Worm (Caenorhabditis elegans) whole organism, L1 larva: ENCODE measurements around the gene ncl-1.

ENCODE experiments used
- C16A3.4 ChIP-seq: fragments of 150-350 bp; optimal IDR thresholded peaks from 2 replicates; lab custom pipeline; 2014; ENCODE audit warnings: missing biosample characterization, missing genetic modification characterization
- F16B12.6 ChIP-seq: fragments of 150-350 bp; optimal IDR thresholded peaks from 2 replicates; lab custom pipeline; 2014; ENCODE audit warnings: missing biosample characterization, missing genetic modification characterization
- alr-1 ChIP-seq: fragments of 200-800 bp; sonication (Bioruptor generic); optimal IDR thresholded peaks from 2 replicates; lab custom pipeline; 2018; ENCODE audit warnings: borderline replicate concordance, mild to moderate bottlenecking, missing genetic modification characterization, missing compliant biosample characterization
- aly-2 ChIP-seq: fragments of 150-350 bp; optimal IDR thresholded peaks from 2 replicates; lab custom pipeline; 2014; ENCODE audit warnings: missing biosample characterization, missing genetic modification characterization
- blmp-1 ChIP-seq: fragments of 150-350 bp; optimal IDR thresholded peaks from 2 replicates; lab custom pipeline; 2014; ENCODE audit warnings: missing biosample characterization, missing genetic modification characterization
- ceh-63 ChIP-seq: fragments of 200-800 bp; sonication (Bioruptor generic); optimal IDR thresholded peaks from 2 replicates; lab custom pipeline; 2018; ENCODE audit warnings: mild to moderate bottlenecking, missing genetic modification characterization, missing compliant biosample characterization
- ceh-8 ChIP-seq: fragments of 200-800 bp; sonication (Bioruptor generic); optimal IDR thresholded peaks from 2 replicates; lab custom pipeline; 2018; ENCODE audit warnings: mild to moderate bottlenecking, missing genetic modification characterization, moderate library complexity, missing compliant biosample characterization
- ceh-82 ChIP-seq, 3 experiments: fragments of 150-350 bp in 1 of 3; sonication (generic microtip) in 2 of 3; optimal IDR thresholded peaks; 2 replicates each; lab custom pipeline; 2014 to 2017; ENCODE audit warnings: missing biosample characterization in 3 of 3, missing genetic modification characterization in 3 of 3
- ces-1 ChIP-seq: fragments of 150-350 bp; optimal IDR thresholded peaks from 2 replicates; lab custom pipeline; 2014; ENCODE audit warnings: missing biosample characterization, missing genetic modification reagents, missing genetic modification characterization
- dpl-1 ChIP-seq, 3 experiments: fragments of 150-350 bp in 2 of 3; sonication (generic microtip) in 1 of 3; optimal IDR thresholded peaks; 2 replicates each; lab custom pipeline; 2014 to 2017; ENCODE audit warnings: missing biosample characterization in 3 of 3, missing genetic modification characterization in 3 of 3, missing genetic modification reagents in 3 of 3
- dsc-1 ChIP-seq: sonication (generic microtip); optimal IDR thresholded peaks from 2 replicates; lab custom pipeline; 2016; ENCODE audit warnings: mild to moderate bottlenecking, missing genetic modification characterization, missing compliant biosample characterization
- efl-1 ChIP-seq, 4 experiments: fragments of 150-350 bp; optimal IDR thresholded peaks in 3 of 4; peaks in 1 of 4; 1 replicate in 1 of 4; 2 replicates in 3 of 4; lab custom pipeline; 2014; ENCODE audit warnings: missing biosample characterization in 2 of 4, missing genetic modification characterization in 2 of 4, missing genetic modification reagents in 2 of 4
- elt-3 ChIP-seq, 6 experiments: fragments of 150-350 bp in 1 of 6; sonication (generic microtip); optimal IDR thresholded peaks; 2 replicates each; lab custom pipeline; 2017 to 2018; ENCODE audit warnings: missing biosample characterization in 6 of 6, missing genetic modification characterization in 6 of 6, inconsistent platforms in 1 of 6
- fkh-4 ChIP-seq: sonication (generic microtip); optimal IDR thresholded peaks from 2 replicates; lab custom pipeline; 2016; ENCODE audit warnings: missing compliant biosample characterization, missing genetic modification characterization, borderline replicate concordance
- fkh-8 ChIP-seq: sonication (generic microtip); optimal IDR thresholded peaks from 2 replicates; lab custom pipeline; 2016; ENCODE audit warnings: mild to moderate bottlenecking, missing genetic modification characterization, missing compliant biosample characterization
- fos-1 ChIP-seq: fragments of 150-350 bp; optimal IDR thresholded peaks from 2 replicates; lab custom pipeline; 2014; ENCODE audit warnings: missing biosample characterization, missing genetic modification characterization
- hlh-4 ChIP-seq: sonication (generic microtip); optimal IDR thresholded peaks from 2 replicates; lab custom pipeline; 2016; ENCODE audit warnings: mild to moderate bottlenecking, missing genetic modification characterization, missing compliant biosample characterization
- hpl-2 ChIP-seq: fragments of 150-350 bp; optimal IDR thresholded peaks from 2 replicates; lab custom pipeline; 2014; ENCODE audit warnings: missing biosample characterization, missing genetic modification reagents, missing genetic modification characterization
- irx-1 ChIP-seq: sonication (generic microtip); optimal IDR thresholded peaks from 2 replicates; lab custom pipeline; 2016; ENCODE audit warnings: missing genetic modification characterization, missing compliant biosample characterization
- isw-1 ChIP-seq: fragments of 200-800 bp; sonication (Bioruptor generic); IDR thresholded peaks from 2 replicates; pipeline ENCODE4 v1.3.6; 2022; ENCODE audit warnings: missing genetic modification characterization, missing compliant biosample characterization
- lin-13 ChIP-seq: fragments of 150-350 bp; optimal IDR thresholded peaks from 2 replicates; lab custom pipeline; 2014; ENCODE audit warnings: missing biosample characterization, missing genetic modification reagents, missing genetic modification characterization
- lin-14 ChIP-seq: fragments of 200-800 bp; sonication (Bioruptor generic); optimal IDR thresholded peaks from 2 replicates; lab custom pipeline; 2018; ENCODE audit warnings: mild to moderate bottlenecking, missing genetic modification characterization, moderate library complexity, missing compliant biosample characterization
- lin-15B ChIP-seq: fragments of 150-350 bp; sonication (generic microtip); optimal IDR thresholded peaks from 3 replicates; lab custom pipeline; 2014; ENCODE audit warnings: missing biosample characterization, missing genetic modification characterization
- lin-35 ChIP-seq, 2 experiments: fragments of 150-350 bp; optimal IDR thresholded peaks; 2 replicates each; lab custom pipeline; 2014; ENCODE audit warnings: missing biosample characterization in 2 of 2, missing genetic modification characterization in 2 of 2, missing genetic modification reagents in 2 of 2
- lsy-2 ChIP-seq, 2 experiments: fragments of 150-350 bp; optimal IDR thresholded peaks; 2 replicates each; lab custom pipeline; 2014; ENCODE audit warnings: missing biosample characterization in 2 of 2, missing genetic modification characterization in 2 of 2
- mab-9 ChIP-seq: fragments of 200-800 bp; sonication (Bioruptor generic); IDR thresholded peaks from 2 replicates; pipeline ENCODE4 v1.3.6; 2022; ENCODE audit warnings: missing genetic modification reagents, missing genetic modification characterization, missing compliant biosample characterization
- mdl-1 ChIP-seq, 2 experiments: fragments of 150-350 bp; optimal IDR thresholded peaks; 2 replicates each; lab custom pipeline; 2014 to 2017; ENCODE audit warnings: missing biosample characterization in 2 of 2, missing genetic modification characterization in 2 of 2, inconsistent platforms in 1 of 2
- mep-1 ChIP-seq: fragments of 150-350 bp; optimal IDR thresholded peaks from 2 replicates; lab custom pipeline; 2014; ENCODE audit warnings: missing biosample characterization, missing genetic modification characterization
- nhr-19 ChIP-seq: fragments of 200-800 bp; sonication (Bioruptor generic); conservative IDR thresholded peaks from 2 replicates; pipeline ENCODE4 v1.3.6; 2022; ENCODE audit warnings: missing genetic modification characterization, missing compliant biosample characterization
- nhr-20 ChIP-seq: sonication (generic microtip); optimal IDR thresholded peaks from 2 replicates; lab custom pipeline; 2016; ENCODE audit warnings: mild to moderate bottlenecking, missing genetic modification characterization, missing compliant biosample characterization
- nhr-47 ChIP-seq: sonication (generic microtip); optimal IDR thresholded peaks from 2 replicates; lab custom pipeline; 2016; ENCODE audit warnings: mild to moderate bottlenecking, missing genetic modification characterization, moderate library complexity, missing compliant biosample characterization
- nhr-71 ChIP-seq: sonication (generic microtip); optimal IDR thresholded peaks from 2 replicates; lab custom pipeline; 2016; ENCODE audit warnings: mild to moderate bottlenecking, missing genetic modification characterization, moderate library complexity, missing compliant biosample characterization
- nhr-77 ChIP-seq: fragments of 150-350 bp; optimal IDR thresholded peaks from 2 replicates; lab custom pipeline; 2014; ENCODE audit warnings: missing biosample characterization, missing genetic modification characterization
- nhr-84 ChIP-seq: sonication (generic microtip); optimal IDR thresholded peaks from 2 replicates; lab custom pipeline; 2017; ENCODE audit warnings: missing biosample characterization, missing genetic modification characterization
- nhr-90 ChIP-seq: sonication (generic microtip); optimal IDR thresholded peaks from 2 replicates; lab custom pipeline; 2016; ENCODE audit warnings: mild to moderate bottlenecking, missing genetic modification characterization, missing compliant biosample characterization; ENCODE audit not compliant: poor library complexity
- pag-3 ChIP-seq: sonication (generic microtip); optimal IDR thresholded peaks from 2 replicates; lab custom pipeline; 2017; ENCODE audit warnings: missing genetic modification characterization, mild to moderate bottlenecking, missing compliant biosample characterization, antibody characterized with exemption, borderline replicate concordance; ENCODE audit not compliant: insufficient read depth
- pax-3 ChIP-seq: fragments of 200-800 bp; sonication (Bioruptor generic); optimal IDR thresholded peaks from 2 replicates; lab custom pipeline; 2018; ENCODE audit warnings: mild to moderate bottlenecking, missing genetic modification characterization, moderate library complexity, missing compliant biosample characterization
- rnt-1 ChIP-seq: sonication (generic microtip); optimal IDR thresholded peaks from 2 replicates; lab custom pipeline; 2016; ENCODE audit warnings: mild to moderate bottlenecking, missing genetic modification characterization, moderate library complexity, missing compliant biosample characterization
- snu-23 ChIP-seq: sonication (generic microtip); optimal IDR thresholded peaks from 2 replicates; lab custom pipeline; 2016; ENCODE audit warnings: missing genetic modification characterization, missing compliant biosample characterization
- sptf-1 ChIP-seq: fragments of 150-350 bp; optimal IDR thresholded peaks from 2 replicates; lab custom pipeline; 2014; ENCODE audit warnings: missing biosample characterization, missing genetic modification characterization
- swsn-7 ChIP-seq: sonication (generic microtip); optimal IDR thresholded peaks from 2 replicates; lab custom pipeline; 2016; ENCODE audit warnings: missing genetic modification characterization, missing compliant biosample characterization
- tbx-2 ChIP-seq: sonication (generic microtip); optimal IDR thresholded peaks from 2 replicates; lab custom pipeline; 2016; ENCODE audit warnings: missing genetic modification characterization, missing compliant biosample characterization
- unc-98 ChIP-seq: fragments of 200-800 bp; sonication (Bioruptor generic); IDR thresholded peaks from 2 replicates; pipeline ENCODE4 v1.3.6; 2022; ENCODE audit warnings: missing genetic modification characterization, missing compliant biosample characterization
- vab-15 ChIP-seq: sonication (generic microtip); optimal IDR thresholded peaks from 2 replicates; lab custom pipeline; 2017; ENCODE audit warnings: missing genotype, mild to moderate bottlenecking, missing genetic modification characterization, missing compliant biosample characterization
- xbp-1 ChIP-seq: sonication (generic microtip); optimal IDR thresholded peaks from 2 replicates; lab custom pipeline; 2016; ENCODE audit warnings: missing genetic modification characterization, missing compliant biosample characterization
- zag-1 ChIP-seq: fragments of 150-350 bp; optimal IDR thresholded peaks from 2 replicates; lab custom pipeline; 2014; ENCODE audit warnings: missing biosample characterization, missing genetic modification characterization
- zip-4 ChIP-seq: fragments of 200-800 bp; sonication (Bioruptor generic); optimal IDR thresholded peaks from 2 replicates; lab custom pipeline; 2018; ENCODE audit warnings: mild to moderate bottlenecking, missing genetic modification characterization, moderate library complexity, missing compliant biosample characterization
- ztf-4 ChIP-seq: fragments of 150-350 bp; optimal IDR thresholded peaks from 2 replicates; lab custom pipeline; 2014; ENCODE audit warnings: missing biosample characterization, missing genetic modification characterization

ncl-1 gene

DNA sequence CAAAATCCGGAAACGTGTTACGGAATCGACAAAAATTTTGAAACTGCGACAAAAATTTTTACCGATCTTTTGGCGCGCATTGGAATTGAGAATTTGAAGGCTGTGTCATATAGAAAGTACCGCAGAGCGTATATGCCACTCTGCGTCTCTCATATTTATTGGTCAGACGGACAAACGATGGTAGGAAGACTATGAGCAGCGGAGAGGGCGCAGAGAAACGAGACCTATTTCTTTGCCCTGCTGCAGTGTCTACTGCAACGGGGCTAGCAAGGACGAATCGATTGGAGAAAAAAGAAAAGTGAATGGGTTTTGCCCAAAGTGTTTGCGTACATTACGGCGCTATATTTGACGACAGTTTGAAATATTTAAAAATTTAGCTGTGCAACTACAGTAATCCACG, 9.5 kb upstream of the ncl-1 start (continued):
- TF ChIP-seq unc-98 (GFP tag; lab: Robert Waterston, UW): no peak
- TF ChIP-seq sptf-1 (tag; lab: Kevin White, UChicago): no peak
- TF ChIP-seq nhr-84 (tag; lab: Kevin White, UChicago): no peak
- no peak for TF ChIP-seq ces-1
- no peak for TF ChIP-seq pag-3 (tag; lab: Kevin White, UChicago)
- TF ChIP-seq nhr-71 (tag; lab: Kevin White, UChicago): peak; percentile 89
- no peak for TF ChIP-seq alr-1 (tag; lab: Kevin White, UChicago)
- peak; percentile 66 to 75 (median 70) for TF ChIP-seq ceh-82 (tag; optimal IDR thresholded peaks at IDR 0.05; lab: Kevin White, UChicago)
- peak; percentile 51; the same call in 1 of the 2 replicates for TF ChIP-seq mab-9 (GFP tag; lab: Robert Waterston, UW)
- no peak for TF ChIP-seq zag-1 (tag; lab: Kevin White, UChicago)
- TF ChIP-seq pax-3 (tag; lab: Kevin White, UChicago): peak; percentile 77
- peak; percentile 65 for TF ChIP-seq nhr-77 (tag; lab: Kevin White, UChicago)
- TF ChIP-seq C16A3.4 (tag; lab: Kevin White, UChicago): peak; percentile 77
- peak; percentile 67 for TF ChIP-seq nhr-19
- TF ChIP-seq fkh-4 (tag; lab: Kevin White, UChicago): no peak
- no peak for TF ChIP-seq ceh-8
- peak; percentile 54 for TF ChIP-seq aly-2 (tag; lab: Kevin White, UChicago)
- TF ChIP-seq fos-1: peak; percentile 67
- peak; percentile 6 for TF ChIP-seq irx-1 (tag; lab: Kevin White, UChicago)
- TF ChIP-seq lin-14 (GFP tag; lab: Kevin White, UChicago): peak; percentile 89
- peak; percentile 42 for TF ChIP-seq nhr-90 (tag; lab: Kevin White, UChicago)
- TF ChIP-seq xbp-1 (tag; lab: Kevin White, UChicago): peak; percentile 71
- TF ChIP-seq lin-15B (tag; lab: Kevin White, UChicago): peak; percentile 75
- TF ChIP-seq zip-4: no peak
- peak; percentile 67 for TF ChIP-seq tbx-2 (tag; lab: Kevin White, UChicago)
- TF ChIP-seq isw-1 (GFP tag; lab: Robert Waterston, UW): peak; percentile 72
- peak; percentile 66 for TF ChIP-seq ztf-4 (tag; lab: Kevin White, UChicago)
- peak; percentile 74 to 76 (median 75) for TF ChIP-seq dpl-1 (GFP tag; optimal IDR thresholded peaks at IDR 0.05; lab: Kevin White, UChicago)
- peak; percentile 82 for TF ChIP-seq rnt-1 (tag; lab: Kevin White, UChicago)
- TF ChIP-seq hlh-4 (tag; lab: Kevin White, UChicago): no peak

DNA sequence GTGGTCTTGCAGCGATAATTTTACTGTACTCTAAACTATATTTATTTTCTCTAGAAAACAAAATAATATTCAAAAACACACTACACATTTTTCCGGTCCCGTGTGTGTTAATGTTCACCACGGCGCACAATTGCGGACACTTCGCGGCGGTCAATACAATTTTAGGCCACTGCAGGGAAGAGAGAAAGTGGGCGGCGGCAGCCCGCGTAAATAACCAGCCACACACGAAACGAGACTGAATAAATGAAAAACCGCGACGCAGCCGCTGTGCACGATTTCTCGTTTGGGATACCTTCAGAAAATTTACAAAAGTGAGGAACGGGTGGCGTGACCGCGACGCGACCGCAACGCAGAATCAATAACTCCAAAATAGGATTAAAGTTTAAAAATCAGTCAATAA, 8.6 kb upstream of the ncl-1 start:
- TF ChIP-seq dpl-1 (GFP tag; optimal IDR thresholded peaks at IDR 0.05; lab: Kevin White, UChicago) (peak in 2 of 3 experiments; percentile 26 to 59), nhr-47 (peak; percentile 48), hlh-4 (tag; lab: Kevin White, UChicago) (no peak), fkh-4 (tag; lab: Kevin White, UChicago) (no peak), zip-4 (no peak), ceh-82 (tag; optimal IDR thresholded peaks at IDR 0.05; lab: Kevin White, UChicago) (peak in 1 of 3 experiments; percentile 56), nhr-71 (tag; lab: Kevin White, UChicago) (peak; percentile 50), lin-14 (GFP tag; lab: Kevin White, UChicago) (peak; percentile 75), F16B12.6 (peak; percentile 79), zag-1 (tag; lab: Kevin White, UChicago) (no peak), lin-15B (tag; lab: Kevin White, UChicago) (peak; percentile 35), mep-1 (peak; percentile 69), C16A3.4 (tag; lab: Kevin White, UChicago) (peak; percentile 43), ceh-63 (GFP tag; lab: Kevin White, UChicago) (no peak), blmp-1 (tag; lab: Kevin White, UChicago) (peak; percentile 81), elt-3 (tag; optimal IDR thresholded peaks at IDR 0.05; lab: Kevin White, UChicago) (no peak), rnt-1 (tag; lab: Kevin White, UChicago) (peak; percentile 46), hpl-2 (GFP tag; lab: Kevin White, UChicago) (no peak), tbx-2 (tag; lab: Kevin White, UChicago) (peak; percentile 16), xbp-1 (tag; lab: Kevin White, UChicago) (peak; percentile 32), snu-23 (GFP tag; lab: Kevin White, UChicago) (peak; percentile 57), swsn-7 (peak; percentile 42), vab-15 (no peak), lin-13 (GFP tag; lab: Kevin White, UChicago) (peak; percentile 86), fkh-8 (tag; lab: Kevin White, UChicago) (peak; percentile 44), nhr-20 (tag; lab: Kevin White, UChicago) (peak; percentile 17), lsy-2 (tag; optimal IDR thresholded peaks at IDR 0.05; lab: Kevin White, UChicago) (peak; percentile 53 to 56), efl-1 (optimal IDR thresholded peaks at IDR 0.05; lab: Kevin White, UChicago) (peak; percentile 33 to 36), efl-1 (GFP tag; optimal IDR thresholded peaks at IDR 0.05 in 1 of 2; lab: Kevin White, UChicago) (peak; percentile 46 to 83), lin-35 (GFP tag; optimal IDR thresholded peaks at IDR 0.05; lab: Kevin White, UChicago) (peak; percentile 56 to 67), dsc-1 (tag; lab: Kevin White, UChicago) (peak; percentile 30), mdl-1 (tag; optimal IDR thresholded peaks at IDR 0.05; lab: Kevin White, UChicago) (peak in 1 of 2 experiments; percentile 29)
- TF ChIP-seq, all 84 proteins: peak for 23
